Worm (Caenorhabditis elegans): ENCODE data around the gene ugt-67.

ugt-67 gene

DNA sequence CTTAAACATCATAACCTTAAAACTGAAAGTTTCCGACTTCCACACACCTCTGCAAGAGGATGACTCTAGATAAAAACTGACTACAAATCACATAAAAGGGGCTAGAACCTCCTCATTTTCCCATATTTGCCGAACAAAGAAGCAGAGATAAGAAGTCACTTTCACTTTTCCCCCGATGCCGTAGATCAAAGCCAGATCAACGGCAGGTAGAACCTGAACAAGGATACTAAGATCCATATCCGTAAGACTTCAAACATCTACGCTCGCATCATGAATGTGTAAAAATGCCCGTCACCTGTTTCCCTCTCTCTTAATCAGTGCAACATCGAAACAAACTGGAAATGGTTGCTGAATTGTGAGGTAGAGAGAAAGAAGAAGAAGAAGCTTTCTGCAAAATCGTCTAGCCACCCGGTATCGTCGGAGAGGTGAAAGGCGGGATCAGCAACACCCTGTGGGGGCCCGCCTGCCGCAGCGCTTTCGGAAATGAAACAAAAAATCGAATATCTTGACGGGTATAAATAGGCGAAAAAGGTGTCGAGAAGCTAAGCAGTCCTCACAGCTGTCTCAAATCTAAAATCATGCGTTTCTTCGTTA, 17.6 kb downstream of the ugt-67 start, which contains the start of gene C02E7.6:
Gene C02E7.6, plus strand, starts transcription at position 544 of the 594 bp plus-strand sequence.
- TF ChIP-seq F49E8.2 (tag; optimal IDR thresholded peaks at IDR 0.05; ENCODE audit: borderline replicate concordance) (no peak), mdl-1 (tag; optimal IDR thresholded peaks at IDR 0.05) (peak in 1 of 2 experiments; percentile 6), unc-39 (tag; optimal IDR thresholded peaks at IDR 0.05) (no peak), ZK337.2 (GFP tag; IDR thresholded peaks at IDR 0.05) (no peak), zip-11 (GFP tag; IDR thresholded peaks at IDR 0.05) (no peak), fos-1 (tag; optimal IDR thresholded peaks at IDR 0.05) (no peak), nhr-11 (tag; optimal IDR thresholded peaks at IDR 0.05) (no peak), lin-1 (GFP tag; IDR thresholded peaks at IDR 0.05) (no peak), daf-16 (GFP tag; optimal IDR thresholded peaks at IDR 0.05) (no peak), daf-16 (tag; optimal IDR thresholded peaks at IDR 0.05) (no peak), mes-2 (tag; optimal IDR thresholded peaks at IDR 0.05; ENCODE audit: poor library complexity, severe bottlenecking) (no peak), nhr-10 (tag; optimal IDR thresholded peaks at IDR 0.05) (peak; percentile 48), nhr-25 (tag; optimal IDR thresholded peaks at IDR 0.05; ENCODE audit: borderline replicate concordance, insufficient read depth) (no peak), nhr-28 (tag; optimal IDR thresholded peaks at IDR 0.05) (peak; percentile 30), Y75B8A.6 (GFP tag; IDR thresholded peaks at IDR 0.05) (no peak), tag-97 (GFP tag; IDR thresholded peaks at IDR 0.05) (no peak), nhr-48 (tag; optimal IDR thresholded peaks at IDR 0.05) (peak; percentile 93), T26A8.4 (GFP tag; IDR thresholded peaks at IDR 0.05) (no peak), egl-27 (tag; optimal IDR thresholded peaks at IDR 0.05) (no peak), mxl-2 (GFP tag; conservative IDR thresholded peaks at IDR 0.05) (no peak), rbr-2 (tag; optimal IDR thresholded peaks at IDR 0.05) (no peak), Y5F2A.4 (GFP tag; optimal IDR thresholded peaks at IDR 0.05) (no peak), nhr-237 (tag; optimal IDR thresholded peaks at IDR 0.05) (no peak), tra-1 (GFP tag; IDR thresholded peaks at IDR 0.05) (no peak), madf-9 (GFP tag; conservative IDR thresholded peaks at IDR 0.05) (no peak), mdt-29 (GFP tag; IDR thresholded peaks at IDR 0.05) (no peak), unc-130 (GFP tag; optimal IDR thresholded peaks at IDR 0.05) (no peak), F10B5.3 (tag; optimal IDR thresholded peaks at IDR 0.05) (no peak), dmd-9 (GFP tag; IDR thresholded peaks at IDR 0.05) (no peak), unc-62 (GFP tag; optimal IDR thresholded peaks at IDR 0.05 in 1 of 2) (no peak), unc-62 (tag; optimal IDR thresholded peaks at IDR 0.05) (no peak), ces-1 (GFP tag; optimal IDR thresholded peaks at IDR 0.05) (no peak), set-16 (GFP tag; IDR thresholded peaks at IDR 0.05) (no peak), zip-2 (tag; optimal IDR thresholded peaks at IDR 0.05) (no peak), nhr-77 (tag; optimal IDR thresholded peaks at IDR 0.05) (no peak), lin-39 (tag; optimal IDR thresholded peaks at IDR 0.05) (no peak), daf-12 (tag; optimal IDR thresholded peaks at IDR 0.05) (no peak), ceh-20 (GFP tag; IDR thresholded peaks at IDR 0.05) (no peak), ztf-7 (tag; optimal IDR thresholded peaks at IDR 0.05) (no peak), nhr-41 (GFP tag; IDR thresholded peaks at IDR 0.05) (no peak), ZK546.5 (tag; optimal IDR thresholded peaks at IDR 0.05) (no peak), F37D6.2 (tag; optimal IDR thresholded peaks at IDR 0.05) (no peak), hlh-11 (tag; optimal IDR thresholded peaks at IDR 0.05) (peak; percentile 69), lsy-2 (tag; optimal IDR thresholded peaks at IDR 0.05) (no peak), ceh-44 (GFP tag; IDR thresholded peaks at IDR 0.05) (no peak), zfp-2 (tag; optimal IDR thresholded peaks at IDR 0.05) (no peak), Y105C5A.15 (GFP tag; IDR thresholded peaks at IDR 0.05) (no peak), hlh-30 (tag; optimal IDR thresholded peaks at IDR 0.05; ENCODE audit: insufficient read depth) (no peak), madf-5 (GFP tag; IDR thresholded peaks at IDR 0.05) (no peak), spr-1 (tag; optimal IDR thresholded peaks at IDR 0.05) (peak; percentile 4), attf-4 (tag; optimal IDR thresholded peaks at IDR 0.05) (no peak), snpc-1.2 (GFP tag; IDR thresholded peaks at IDR 0.05) (no peak)
